Worm (Caenorhabditis elegans) whole organism, young adult: ENCODE results near the gene C26B9.1.

Experiments used
- B0336.3 ChIP-seq: fragments of 200-800 bp; sonication (Bioruptor generic); IDR thresholded peaks from 2 replicates; pipeline ENCODE4 v1.3.6; 2022; ENCODE audit warnings: missing genetic modification characterization, missing compliant biosample characterization
- C17E4.6 ChIP-seq: fragments of 200-800 bp; sonication (Bioruptor generic); IDR thresholded peaks from 2 replicates; pipeline ENCODE4 v1.3.6; 2022; ENCODE audit warnings: missing genetic modification reagents, missing genetic modification characterization, missing compliant biosample characterization
- F37B4.10 ChIP-seq: fragments of 200-800 bp; sonication (Bioruptor generic); IDR thresholded peaks from 2 replicates; pipeline ENCODE4 v1.3.6; 2022; ENCODE audit warnings: missing genetic modification characterization, missing compliant biosample characterization
- F52B5.7 ChIP-seq: sonication (generic microtip); optimal IDR thresholded peaks from 2 replicates; lab custom pipeline; 2016; ENCODE audit warnings: mild to moderate bottlenecking, missing genetic modification characterization, missing compliant biosample characterization
- F57A8.1 ChIP-seq: fragments of 200-800 bp; sonication (Bioruptor generic); optimal IDR thresholded peaks from 2 replicates; lab custom pipeline; 2018; ENCODE audit warnings: mild to moderate bottlenecking, missing genetic modification characterization, moderate library complexity, missing compliant biosample characterization
- K11D2.4 ChIP-seq: fragments of 200-800 bp; sonication (Bioruptor generic); IDR thresholded peaks from 2 replicates; pipeline ENCODE4 v1.3.6; 2022; ENCODE audit warnings: missing genetic modification reagents, missing genetic modification characterization, missing compliant biosample characterization
- K12H6.12 ChIP-seq: fragments of 200-800 bp; sonication (Bioruptor generic); optimal IDR thresholded peaks from 2 replicates; lab custom pipeline; 2018; ENCODE audit warnings: mild to moderate bottlenecking, missing genetic modification characterization, missing compliant biosample characterization
- attf-5 ChIP-seq: fragments of 200-800 bp; sonication (Bioruptor generic); optimal IDR thresholded peaks from 2 replicates; lab custom pipeline; 2018; ENCODE audit warnings: mild to moderate bottlenecking, missing genetic modification characterization, missing compliant biosample characterization
- cebp-1 ChIP-seq, 2 experiments: fragments of 200-800 bp in 1 of 2; sonication (Bioruptor generic) in 1 of 2; sonication (generic microtip) in 1 of 2; IDR thresholded peaks in 1 of 2; optimal IDR thresholded peaks in 1 of 2; 2 replicates each; pipeline versions ENCODE4 v1.3.6 to Lab custom; 2017 to 2022; ENCODE audit warnings: missing compliant biosample characterization in 2 of 2, missing genetic modification characterization in 2 of 2, mild to moderate bottlenecking in 1 of 2, missing genetic modification reagents in 1 of 2, moderate library complexity in 1 of 2
- ceh-100 ChIP-seq: fragments of 200-800 bp; sonication (Bioruptor generic); IDR thresholded peaks from 2 replicates; pipeline ENCODE4 v1.3.6; 2022; ENCODE audit warnings: missing genetic modification reagents, missing genetic modification characterization, missing compliant biosample characterization
- ceh-27 ChIP-seq: fragments of 200-800 bp; sonication (Bioruptor generic); optimal IDR thresholded peaks from 2 replicates; lab custom pipeline; 2018; ENCODE audit warnings: mild to moderate bottlenecking, missing genetic modification characterization, moderate library complexity, missing compliant biosample characterization
- ceh-40 ChIP-seq: fragments of 200-800 bp; sonication (Bioruptor generic); IDR thresholded peaks from 2 replicates; pipeline ENCODE4 v1.3.6; 2022; ENCODE audit warnings: missing genetic modification characterization, missing compliant biosample characterization
- ceh-58 ChIP-seq: fragments of 200-800 bp; sonication (Bioruptor generic); IDR thresholded peaks from 2 replicates; pipeline ENCODE4 v1.3.6; 2022; ENCODE audit warnings: missing genetic modification characterization, missing compliant biosample characterization
- ceh-79 ChIP-seq: sonication (generic microtip); optimal IDR thresholded peaks from 2 replicates; lab custom pipeline; 2017; ENCODE audit warnings: mild to moderate bottlenecking, missing genetic modification characterization, missing compliant biosample characterization
- ceh-91 ChIP-seq: fragments of 200-800 bp; sonication (Bioruptor generic); IDR thresholded peaks from 2 replicates; pipeline ENCODE4 v1.3.6; 2022; ENCODE audit warnings: missing genetic modification reagents, missing genetic modification characterization, missing compliant biosample characterization
- chd-7 ChIP-seq: sonication (generic microtip); optimal IDR thresholded peaks from 2 replicates; lab custom pipeline; 2016; ENCODE audit warnings: mild to moderate bottlenecking, missing genetic modification characterization, moderate library complexity, missing compliant biosample characterization
- dox-1 ChIP-seq: fragments of 200-800 bp; sonication (Bioruptor generic); IDR thresholded peaks from 2 replicates; pipeline ENCODE4 v1.3.6; 2022; ENCODE audit warnings: missing genetic modification reagents, missing genetic modification characterization, missing compliant biosample characterization
- dpl-1 ChIP-seq: fragments of 150-350 bp; optimal IDR thresholded peaks from 2 replicates; lab custom pipeline; 2014; ENCODE audit warnings: missing biosample characterization, missing genetic modification reagents, missing genetic modification characterization
- egl-18 ChIP-seq: fragments of 200-800 bp; sonication (Bioruptor generic); IDR thresholded peaks from 2 replicates; pipeline ENCODE4 v1.3.6; 2022; ENCODE audit warnings: missing genetic modification reagents, missing genetic modification characterization, missing compliant biosample characterization
- egrh-3 ChIP-seq: fragments of 200-800 bp; sonication (Bioruptor generic); IDR thresholded peaks from 2 replicates; pipeline ENCODE4 v1.3.6; 2022; ENCODE audit warnings: missing genetic modification reagents, missing genetic modification characterization, missing compliant biosample characterization
- ekl-4 ChIP-seq: fragments of 200-800 bp; sonication (Bioruptor generic); IDR thresholded peaks from 2 replicates; pipeline ENCODE4 v1.3.6; 2022; ENCODE audit warnings: missing genetic modification reagents, missing genetic modification characterization, missing compliant biosample characterization
- ets-4 ChIP-seq: fragments of 200-800 bp; sonication (Bioruptor generic); optimal IDR thresholded peaks from 2 replicates; lab custom pipeline; 2018; ENCODE audit warnings: mild to moderate bottlenecking, missing genetic modification characterization, missing compliant biosample characterization
- gei-17 ChIP-seq: fragments of 200-800 bp; sonication (Bioruptor generic); optimal IDR thresholded peaks from 2 replicates; lab custom pipeline; 2018; ENCODE audit warnings: mild to moderate bottlenecking, missing genetic modification characterization, missing compliant biosample characterization
- him-1 ChIP-seq: sonication (generic microtip); optimal IDR thresholded peaks from 2 replicates; lab custom pipeline; 2016; ENCODE audit warnings: missing genotype, missing genetic modification reagents, missing genetic modification characterization, missing compliant biosample characterization
- lin-35 ChIP-seq, 3 experiments: fragments of 150-350 bp in 2 of 3; sonication (generic microtip) in 1 of 3; optimal IDR thresholded peaks; 2 replicates each; lab custom pipeline; 2014 to 2018; ENCODE audit warnings: missing biosample characterization in 3 of 3, missing genetic modification characterization in 3 of 3, missing genetic modification reagents in 3 of 3
- lin-40 ChIP-seq: sonication (generic microtip); optimal IDR thresholded peaks from 2 replicates; lab custom pipeline; 2016; ENCODE audit warnings: missing genetic modification characterization, mild to moderate bottlenecking, missing compliant biosample characterization, missing genotype, missing genetic modification reagents
- lsl-1 ChIP-seq: fragments of 200-800 bp; sonication (Bioruptor generic); optimal IDR thresholded peaks from 2 replicates; lab custom pipeline; 2018; ENCODE audit warnings: mild to moderate bottlenecking, missing genetic modification characterization, moderate library complexity, missing compliant biosample characterization
- mes-4 ChIP-seq: sonication (generic microtip); optimal IDR thresholded peaks from 2 replicates; lab custom pipeline; 2016; ENCODE audit warnings: missing genotype, missing genetic modification characterization, missing compliant biosample characterization
- nfyb-1 ChIP-seq: fragments of 200-800 bp; sonication (Bioruptor generic); IDR thresholded peaks from 2 replicates; pipeline ENCODE4 v1.3.6; 2022; ENCODE audit warnings: missing genetic modification reagents, missing genetic modification characterization, missing compliant biosample characterization
- nhr-80 ChIP-seq: sonication (generic microtip); optimal IDR thresholded peaks from 2 replicates; lab custom pipeline; 2016; ENCODE audit warnings: missing genetic modification characterization, missing compliant biosample characterization
- rpc-1 ChIP-seq, 2 experiments: fragments of 150-350 bp in 1 of 2; sonication (generic microtip) in 1 of 2; optimal IDR thresholded peaks; 2 replicates each; lab custom pipeline; 2014 to 2018; ENCODE audit warnings: missing biosample characterization in 1 of 2, missing genetic modification characterization in 1 of 2, missing genetic modification reagents in 1 of 2, missing genotype in 1 of 2
- snpc-4 ChIP-seq, 5 experiments: fragments of 150-350 bp in 1 of 5; sonication (generic microtip) in 4 of 5; optimal IDR thresholded peaks; 2 replicates each; lab custom pipeline; 2014 to 2018; ENCODE audit warnings: missing genetic modification characterization in 5 of 5, missing biosample characterization in 3 of 5, antibody characterized with exemption in 2 of 5, mild to moderate bottlenecking in 2 of 5, missing compliant biosample characterization in 2 of 5, missing genotype in 2 of 5, moderate library complexity in 2 of 5, missing genetic modification reagents in 1 of 5
- unc-130 ChIP-seq: sonication (generic microtip); optimal IDR thresholded peaks from 2 replicates; lab custom pipeline; 2016; ENCODE audit warnings: missing genetic modification reagents, missing genetic modification characterization, missing compliant biosample characterization
- zfh-2 ChIP-seq: fragments of 200-800 bp; sonication (Bioruptor generic); conservative IDR thresholded peaks from 2 replicates; pipeline ENCODE4 v1.3.6; 2022; ENCODE audit warnings: missing genetic modification reagents, missing genetic modification characterization, missing compliant biosample characterization
- ztf-25 ChIP-seq: fragments of 200-800 bp; sonication (Bioruptor generic); IDR thresholded peaks from 2 replicates; pipeline ENCODE4 v1.3.6; 2022; ENCODE audit warnings: missing genetic modification reagents, missing genetic modification characterization, missing compliant biosample characterization
- ztf-26 ChIP-seq: sonication (generic microtip); optimal IDR thresholded peaks from 2 replicates; lab custom pipeline; 2017; ENCODE audit warnings: missing genetic modification characterization, missing compliant biosample characterization
- ztf-28 ChIP-seq: fragments of 200-800 bp; sonication (Bioruptor generic); IDR thresholded peaks from 2 replicates; pipeline ENCODE4 v1.3.6; 2022; ENCODE audit warnings: missing genetic modification reagents, missing genetic modification characterization, missing compliant biosample characterization

C26B9.1 gene

ce11 chrX:5354022-5354876, 9.9 kb downstream of the C26B9.1 start, which contains the start of gene pfn-2:
Gene pfn-2, minus strand, starts transcription at chrX:5354072.
- TF ChIP-seq chd-7 (tag; lab: Kevin White, UChicago) (peak; percentile 40), F52B5.7 (peak; percentile 16), cebp-1 (GFP tag; IDR thresholded peaks at IDR 0.05; lab: Robert Waterston, UW) (no peak), cebp-1 (tag; optimal IDR thresholded peaks at IDR 0.05; lab: Kevin White, UChicago) (peak; percentile 48), ekl-4 (GFP tag; lab: Robert Waterston, UW) (0 out of 2 replicates have a peak, but pooled peaks have one; percentile 35), ceh-100 (no peak), ceh-40 (GFP tag; lab: Robert Waterston, UW) (no peak), dpl-1 (GFP tag; lab: Kevin White, UChicago) (no peak), egl-18 (GFP tag; lab: Robert Waterston, UW) (no peak), ceh-27 (peak; percentile 37), egrh-3 (GFP tag; lab: Robert Waterston, UW) (peak; percentile 83; the same call in 1 of the 2 replicates), dox-1 (GFP tag; lab: Robert Waterston, UW) (peak; percentile 58; the same call in 1 of the 2 replicates), zfh-2 (GFP tag; lab: Robert Waterston, UW) (peak; percentile 98), attf-5 (GFP tag; lab: Kevin White, UChicago) (peak; percentile 8), gei-17 (GFP tag; lab: Kevin White, UChicago) (peak; percentile 53), nhr-80 (peak; percentile 79), ceh-58 (GFP tag; lab: Robert Waterston, UW) (0 out of 2 replicates have a peak, but pooled peaks have one; percentile 49), ets-4 (GFP tag; lab: Kevin White, UChicago) (peak; percentile 28), F37B4.10 (GFP tag; lab: Robert Waterston, UW) (0 out of 2 replicates have a peak, but pooled peaks have one; percentile 77), K12H6.12 (peak; percentile 13), F57A8.1 (GFP tag; lab: Kevin White, UChicago) (no peak), K11D2.4 (GFP tag; lab: Robert Waterston, UW) (no peak), unc-130 (GFP tag; lab: Kevin White, UChicago) (no peak), ztf-28 (GFP tag; lab: Robert Waterston, UW) (no peak), C17E4.6 (GFP tag; lab: Robert Waterston, UW) (no peak), ceh-91 (GFP tag; lab: Robert Waterston, UW) (no peak), nfyb-1 (GFP tag; lab: Robert Waterston, UW) (peak; percentile 69)

- TF ChIP-seq ztf-26 (tag; lab: Kevin White, UChicago) = no peak
- no peak for TF ChIP-seq lin-35 (GFP tag; optimal IDR thresholded peaks at IDR 0.05; lab: Kevin White, UChicago)
- TF ChIP-seq B0336.3 (GFP tag; lab: Robert Waterston, UW) = peak; percentile 60
- peak; percentile 15 for TF ChIP-seq attf-5 (GFP tag; lab: Kevin White, UChicago)
- peak; percentile 71 for TF ChIP-seq cebp-1 (GFP tag; IDR thresholded peaks at IDR 0.05; lab: Robert Waterston, UW)
- TF ChIP-seq cebp-1 (tag; optimal IDR thresholded peaks at IDR 0.05; lab: Kevin White, UChicago) = peak; percentile 89
- TF ChIP-seq lsl-1 = no peak
- no peak for TF ChIP-seq mes-4 (tag; lab: Kevin White, UChicago)
- no peak for TF ChIP-seq ceh-79 (tag; lab: Kevin White, UChicago)
- no peak for TF ChIP-seq rpc-1 (optimal IDR thresholded peaks at IDR 0.05; lab: Kevin White, UChicago)
- no peak for TF ChIP-seq rpc-1 (tag; optimal IDR thresholded peaks at IDR 0.05; lab: Kevin White, UChicago)
- no peak for TF ChIP-seq him-1
- TF ChIP-seq lin-40 = peak; percentile 14
- TF ChIP-seq ztf-25 (GFP tag; lab: Robert Waterston, UW) = no peak
- no peak for TF ChIP-seq snpc-4 (GFP tag; optimal IDR thresholded peaks at IDR 0.05; lab: Kevin White, UChicago)
- peak in 1 of 4 experiments; percentile 38 for TF ChIP-seq snpc-4 (tag; optimal IDR thresholded peaks at IDR 0.05; lab: Kevin White, UChicago)
- no peak for TF ChIP-seq gei-17 (GFP tag; lab: Kevin White, UChicago)
- TF ChIP-seq nhr-80 = peak; percentile 61
Observed at ce11 chrX:5355253-5355652, 10.9 kb downstream of the C26B9.1 start.
